Worm (Caenorhabditis elegans) whole organism, L1 larva: Measurements from ENCODE around the gene ham-1.

Source experiments
- C04F5.9 ChIP-seq: sonication (generic microtip); optimal IDR thresholded peaks from 2 replicates; lab custom pipeline; 2016; ENCODE audit warnings: missing genetic modification characterization, missing compliant biosample characterization
- C16A3.4 ChIP-seq: fragments of 150-350 bp; optimal IDR thresholded peaks from 2 replicates; lab custom pipeline; 2014; ENCODE audit warnings: missing biosample characterization, missing genetic modification characterization
- C34B4.2 ChIP-seq: sonication (generic microtip); optimal IDR thresholded peaks from 2 replicates; lab custom pipeline; 2017; ENCODE audit warnings: mild to moderate bottlenecking, missing genetic modification characterization, missing compliant biosample characterization
- F16B12.6 ChIP-seq: fragments of 150-350 bp; optimal IDR thresholded peaks from 2 replicates; lab custom pipeline; 2014; ENCODE audit warnings: missing biosample characterization, missing genetic modification characterization
- aha-1 ChIP-seq: fragments of 150-350 bp; optimal IDR thresholded peaks from 2 replicates; lab custom pipeline; 2014; ENCODE audit warnings: missing biosample characterization, missing genetic modification characterization
- alr-1 ChIP-seq: fragments of 200-800 bp; sonication (Bioruptor generic); optimal IDR thresholded peaks from 2 replicates; lab custom pipeline; 2018; ENCODE audit warnings: borderline replicate concordance, mild to moderate bottlenecking, missing genetic modification characterization, missing compliant biosample characterization
- aly-2 ChIP-seq: fragments of 150-350 bp; optimal IDR thresholded peaks from 2 replicates; lab custom pipeline; 2014; ENCODE audit warnings: missing biosample characterization, missing genetic modification characterization
- ceh-63 ChIP-seq: fragments of 200-800 bp; sonication (Bioruptor generic); optimal IDR thresholded peaks from 2 replicates; lab custom pipeline; 2018; ENCODE audit warnings: mild to moderate bottlenecking, missing genetic modification characterization, missing compliant biosample characterization
- ceh-82 ChIP-seq, 3 experiments: fragments of 150-350 bp in 1 of 3; sonication (generic microtip) in 2 of 3; optimal IDR thresholded peaks; 2 replicates each; lab custom pipeline; 2014 to 2017; ENCODE audit warnings: missing biosample characterization in 3 of 3, missing genetic modification characterization in 3 of 3
- ceh-88 ChIP-seq: fragments of 200-800 bp; sonication (Bioruptor generic); IDR thresholded peaks from 2 replicates; pipeline ENCODE4 v1.3.6; 2022; ENCODE audit warnings: missing genetic modification characterization, missing compliant biosample characterization
- ces-1 ChIP-seq: fragments of 150-350 bp; optimal IDR thresholded peaks from 2 replicates; lab custom pipeline; 2014; ENCODE audit warnings: missing biosample characterization, missing genetic modification reagents, missing genetic modification characterization
- efl-1 ChIP-seq, 4 experiments: fragments of 150-350 bp; optimal IDR thresholded peaks in 3 of 4; peaks in 1 of 4; 1 replicate in 1 of 4; 2 replicates in 3 of 4; lab custom pipeline; 2014; ENCODE audit warnings: missing biosample characterization in 2 of 4, missing genetic modification characterization in 2 of 4, missing genetic modification reagents in 2 of 4
- efl-3 ChIP-seq: fragments of 200-800 bp; sonication (Bioruptor generic); optimal IDR thresholded peaks from 2 replicates; lab custom pipeline; 2018; ENCODE audit warnings: mild to moderate bottlenecking, missing genetic modification characterization, missing compliant biosample characterization
- egl-13 ChIP-seq: sonication (generic microtip); optimal IDR thresholded peaks from 2 replicates; lab custom pipeline; 2016; ENCODE audit warnings: missing genotype, missing genetic modification reagents, missing genetic modification characterization, missing compliant biosample characterization
- egl-27 ChIP-seq, 2 experiments: fragments of 150-350 bp in 1 of 2; sonication (generic microtip); optimal IDR thresholded peaks; 3 replicates each; lab custom pipeline; 2017 to 2018; ENCODE audit warnings: missing biosample characterization in 2 of 2, missing genetic modification characterization in 2 of 2, missing genetic modification reagents in 2 of 2
- elt-2 ChIP-seq: sonication (generic microtip); optimal IDR thresholded peaks from 2 replicates; lab custom pipeline; 2016; ENCODE audit warnings: missing genetic modification characterization, mild to moderate bottlenecking, inconsistent platforms, missing compliant biosample characterization, missing genetic modification reagents
- ets-5 ChIP-seq: fragments of 200-800 bp; sonication (Bioruptor generic); IDR thresholded peaks from 2 replicates; pipeline ENCODE4 v1.3.6; 2022; ENCODE audit warnings: missing genetic modification characterization, missing compliant biosample characterization
- fkh-8 ChIP-seq: sonication (generic microtip); optimal IDR thresholded peaks from 2 replicates; lab custom pipeline; 2016; ENCODE audit warnings: mild to moderate bottlenecking, missing genetic modification characterization, missing compliant biosample characterization
- hlh-17 ChIP-seq: fragments of 200-800 bp; sonication (Bioruptor generic); optimal IDR thresholded peaks from 2 replicates; lab custom pipeline; 2018; ENCODE audit warnings: missing genetic modification characterization, mild to moderate bottlenecking, missing compliant biosample characterization, moderate library complexity, borderline replicate concordance
- hlh-4 ChIP-seq: sonication (generic microtip); optimal IDR thresholded peaks from 2 replicates; lab custom pipeline; 2016; ENCODE audit warnings: mild to moderate bottlenecking, missing genetic modification characterization, missing compliant biosample characterization
- hpl-2 ChIP-seq: fragments of 150-350 bp; optimal IDR thresholded peaks from 2 replicates; lab custom pipeline; 2014; ENCODE audit warnings: missing biosample characterization, missing genetic modification reagents, missing genetic modification characterization
- lin-13 ChIP-seq: fragments of 150-350 bp; optimal IDR thresholded peaks from 2 replicates; lab custom pipeline; 2014; ENCODE audit warnings: missing biosample characterization, missing genetic modification reagents, missing genetic modification characterization
- lin-39 ChIP-seq: fragments of 150-350 bp; optimal IDR thresholded peaks from 2 replicates; lab custom pipeline; 2014; ENCODE audit warnings: missing biosample characterization, missing genetic modification reagents, missing genetic modification characterization
- lsy-2 ChIP-seq, 2 experiments: fragments of 150-350 bp; optimal IDR thresholded peaks; 2 replicates each; lab custom pipeline; 2014; ENCODE audit warnings: missing biosample characterization in 2 of 2, missing genetic modification characterization in 2 of 2
- mab-9 ChIP-seq: fragments of 200-800 bp; sonication (Bioruptor generic); IDR thresholded peaks from 2 replicates; pipeline ENCODE4 v1.3.6; 2022; ENCODE audit warnings: missing genetic modification reagents, missing genetic modification characterization, missing compliant biosample characterization
- mef-2 ChIP-seq: fragments of 150-350 bp; optimal IDR thresholded peaks from 2 replicates; lab custom pipeline; 2014; ENCODE audit warnings: missing biosample characterization, missing genetic modification characterization
- mep-1 ChIP-seq: fragments of 150-350 bp; optimal IDR thresholded peaks from 2 replicates; lab custom pipeline; 2014; ENCODE audit warnings: missing biosample characterization, missing genetic modification characterization
- nhr-11 ChIP-seq: fragments of 150-350 bp; optimal IDR thresholded peaks from 2 replicates; lab custom pipeline; 2014; ENCODE audit warnings: missing biosample characterization, missing genetic modification characterization
- nhr-12 ChIP-seq: sonication (generic microtip); optimal IDR thresholded peaks from 2 replicates; lab custom pipeline; 2017; ENCODE audit warnings: missing biosample characterization, missing genetic modification characterization
- nhr-237 ChIP-seq: fragments of 150-350 bp; optimal IDR thresholded peaks from 2 replicates; lab custom pipeline; 2014; ENCODE audit warnings: missing biosample characterization, missing genetic modification characterization
- nhr-28 ChIP-seq: fragments of 150-350 bp; optimal IDR thresholded peaks from 2 replicates; lab custom pipeline; 2014; ENCODE audit warnings: missing biosample characterization, missing genetic modification characterization
- nhr-47 ChIP-seq: sonication (generic microtip); optimal IDR thresholded peaks from 2 replicates; lab custom pipeline; 2016; ENCODE audit warnings: mild to moderate bottlenecking, missing genetic modification characterization, moderate library complexity, missing compliant biosample characterization
- nhr-71 ChIP-seq: sonication (generic microtip); optimal IDR thresholded peaks from 2 replicates; lab custom pipeline; 2016; ENCODE audit warnings: mild to moderate bottlenecking, missing genetic modification characterization, moderate library complexity, missing compliant biosample characterization
- nhr-76 ChIP-seq: sonication (generic microtip); optimal IDR thresholded peaks from 2 replicates; lab custom pipeline; 2017; ENCODE audit warnings: missing biosample characterization, missing genetic modification characterization
- nhr-77 ChIP-seq: fragments of 150-350 bp; optimal IDR thresholded peaks from 2 replicates; lab custom pipeline; 2014; ENCODE audit warnings: missing biosample characterization, missing genetic modification characterization
- nhr-84 ChIP-seq: sonication (generic microtip); optimal IDR thresholded peaks from 2 replicates; lab custom pipeline; 2017; ENCODE audit warnings: missing biosample characterization, missing genetic modification characterization
- nhr-85 ChIP-seq: sonication (generic microtip); peaks from one replicate; lab custom pipeline; 2016; ENCODE audit warnings: missing genetic modification characterization, inconsistent platforms, missing compliant biosample characterization
- pax-3 ChIP-seq: fragments of 200-800 bp; sonication (Bioruptor generic); optimal IDR thresholded peaks from 2 replicates; lab custom pipeline; 2018; ENCODE audit warnings: mild to moderate bottlenecking, missing genetic modification characterization, moderate library complexity, missing compliant biosample characterization
- pqm-1 ChIP-seq: sonication (generic microtip); optimal IDR thresholded peaks from 3 replicates; lab custom pipeline; 2017; ENCODE audit warnings: missing biosample characterization, missing genetic modification characterization
- rnt-1 ChIP-seq: sonication (generic microtip); optimal IDR thresholded peaks from 2 replicates; lab custom pipeline; 2016; ENCODE audit warnings: mild to moderate bottlenecking, missing genetic modification characterization, moderate library complexity, missing compliant biosample characterization
- skn-1 ChIP-seq: fragments of 150-350 bp; optimal IDR thresholded peaks from 2 replicates; lab custom pipeline; 2014; ENCODE audit warnings: missing biosample characterization, missing genetic modification characterization
- snpc-4 ChIP-seq: fragments of 150-350 bp; optimal IDR thresholded peaks from 2 replicates; lab custom pipeline; 2014; ENCODE audit warnings: missing biosample characterization, missing genetic modification characterization
- snu-23 ChIP-seq: sonication (generic microtip); optimal IDR thresholded peaks from 2 replicates; lab custom pipeline; 2016; ENCODE audit warnings: missing genetic modification characterization, missing compliant biosample characterization
- sptf-1 ChIP-seq: fragments of 150-350 bp; optimal IDR thresholded peaks from 2 replicates; lab custom pipeline; 2014; ENCODE audit warnings: missing biosample characterization, missing genetic modification characterization
- swsn-7 ChIP-seq: sonication (generic microtip); optimal IDR thresholded peaks from 2 replicates; lab custom pipeline; 2016; ENCODE audit warnings: missing genetic modification characterization, missing compliant biosample characterization
- tbx-2 ChIP-seq: sonication (generic microtip); optimal IDR thresholded peaks from 2 replicates; lab custom pipeline; 2016; ENCODE audit warnings: missing genetic modification characterization, missing compliant biosample characterization
- tlp-1 ChIP-seq: fragments of 150-350 bp; optimal IDR thresholded peaks from 2 replicates; lab custom pipeline; 2014; ENCODE audit warnings: missing biosample characterization, missing genetic modification characterization
- unc-130 ChIP-seq: fragments of 150-350 bp; optimal IDR thresholded peaks from 2 replicates; lab custom pipeline; 2017; ENCODE audit warnings: missing biosample characterization, missing genetic modification characterization, inconsistent platforms
- unc-30 ChIP-seq: sonication (generic microtip); optimal IDR thresholded peaks from 2 replicates; lab custom pipeline; 2017; ENCODE audit warnings: missing biosample characterization, missing genetic modification characterization
- unc-98 ChIP-seq: fragments of 200-800 bp; sonication (Bioruptor generic); IDR thresholded peaks from 2 replicates; pipeline ENCODE4 v1.3.6; 2022; ENCODE audit warnings: missing genetic modification characterization, missing compliant biosample characterization
- zag-1 ChIP-seq: fragments of 150-350 bp; optimal IDR thresholded peaks from 2 replicates; lab custom pipeline; 2014; ENCODE audit warnings: missing biosample characterization, missing genetic modification characterization
- zip-4 ChIP-seq: fragments of 200-800 bp; sonication (Bioruptor generic); optimal IDR thresholded peaks from 2 replicates; lab custom pipeline; 2018; ENCODE audit warnings: mild to moderate bottlenecking, missing genetic modification characterization, moderate library complexity, missing compliant biosample characterization
- ztf-11 ChIP-seq, 2 experiments: sonication (generic microtip); optimal IDR thresholded peaks; 2 replicates each; lab custom pipeline; 2016 to 2017; ENCODE audit warnings: missing genetic modification characterization in 2 of 2, missing biosample characterization in 1 of 2, missing compliant biosample characterization in 1 of 2
- ztf-4 ChIP-seq: fragments of 150-350 bp; optimal IDR thresholded peaks from 2 replicates; lab custom pipeline; 2014; ENCODE audit warnings: missing biosample characterization, missing genetic modification characterization

The ham-1 gene

DNA sequence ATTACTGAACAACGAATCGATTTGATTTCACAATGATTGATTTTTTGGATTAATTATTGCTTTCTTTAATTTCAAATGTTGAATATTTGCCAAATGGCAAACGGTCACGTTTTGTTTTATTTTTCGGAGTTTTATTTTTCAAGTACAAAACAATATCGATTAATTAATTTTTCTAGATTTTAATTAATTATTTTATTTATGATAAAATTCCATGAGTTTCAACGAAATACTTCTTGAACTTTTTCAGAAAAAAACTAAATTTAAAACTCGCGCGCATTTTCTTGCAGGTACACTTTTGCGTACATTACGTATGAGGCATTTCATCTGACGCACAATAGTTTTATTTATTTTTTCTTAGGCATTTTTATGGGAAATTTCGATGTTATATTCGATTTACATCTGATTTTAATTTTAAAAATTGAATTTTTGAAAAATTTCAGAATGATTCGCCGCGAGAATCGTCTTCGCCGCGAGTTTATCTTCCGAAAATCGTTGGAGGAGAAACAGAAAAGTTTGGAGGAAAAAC lies 17.0 kb downstream of the ham-1 start, which contains the start of the genes ZK795.2 and ZK795.3:
TSS of gene ZK795.2 (minus strand) at position 51 of the 526 bp plus-strand sequence.
TSS of gene ZK795.3 (plus strand) at position 441 of the 526 bp plus-strand sequence.
- peak; percentile 87 for TF ChIP-seq mep-1
- no peak for TF ChIP-seq unc-98 (GFP tag; lab: Robert Waterston, UW)
- TF ChIP-seq nhr-84: no peak
- peak; percentile 15 for TF ChIP-seq unc-130 (tag; lab: Kevin White, UChicago)
- TF ChIP-seq skn-1 (tag; lab: Kevin White, UChicago): peak; percentile 78
- TF ChIP-seq nhr-28 (tag; lab: Kevin White, UChicago): no peak
- peak; percentile 10 for TF ChIP-seq egl-13
- TF ChIP-seq C34B4.2: no peak
- TF ChIP-seq F16B12.6: peak; percentile 97
- TF ChIP-seq alr-1: no peak
- peak; percentile 5 for TF ChIP-seq nhr-11 (tag; lab: Kevin White, UChicago)
- no peak for TF ChIP-seq pqm-1 (tag; lab: Kevin White, UChicago)
- TF ChIP-seq ets-5 (GFP tag; lab: Robert Waterston, UW): no peak
- no peak for TF ChIP-seq ztf-4 (tag; lab: Kevin White, UChicago)
- TF ChIP-seq nhr-85 (tag; lab: Kevin White, UChicago): peak; percentile 84
- no peak for TF ChIP-seq hpl-2
- no peak for TF ChIP-seq ztf-11 (tag; optimal IDR thresholded peaks at IDR 0.05; lab: Kevin White, UChicago)
- no peak for TF ChIP-seq mab-9 (GFP tag; lab: Robert Waterston, UW)
- TF ChIP-seq snpc-4 (tag; lab: Kevin White, UChicago): peak; percentile 30
- no peak for TF ChIP-seq elt-2 (tag; lab: Kevin White, UChicago)
- TF ChIP-seq efl-3 (GFP tag; lab: Kevin White, UChicago): no peak
- no peak for TF ChIP-seq egl-27 (tag; optimal IDR thresholded peaks at IDR 0.05; lab: Kevin White, UChicago)
- TF ChIP-seq tbx-2 (tag; lab: Kevin White, UChicago): peak; percentile 62
- TF ChIP-seq ceh-88: no peak
- TF ChIP-seq sptf-1 (tag; lab: Kevin White, UChicago): no peak
- no peak for TF ChIP-seq mef-2 (tag; lab: Kevin White, UChicago)
- TF ChIP-seq C16A3.4 (tag; lab: Kevin White, UChicago): peak; percentile 58
- TF ChIP-seq fkh-8: no peak
- TF ChIP-seq lin-39: peak; percentile 78
- peak; percentile 18 for TF ChIP-seq nhr-77 (tag; lab: Kevin White, UChicago)
- no peak for TF ChIP-seq C04F5.9 (tag; lab: Kevin White, UChicago)
- TF ChIP-seq pax-3 (tag; lab: Kevin White, UChicago): no peak
- peak; percentile 78 for TF ChIP-seq nhr-47
- peak; percentile 75 for TF ChIP-seq snu-23 (GFP tag; lab: Kevin White, UChicago)
- no peak for TF ChIP-seq tlp-1 (tag; lab: Kevin White, UChicago)
- no peak for TF ChIP-seq hlh-4 (tag; lab: Kevin White, UChicago)
- peak; percentile 86 to 87 for TF ChIP-seq lsy-2 (tag; optimal IDR thresholded peaks at IDR 0.05; lab: Kevin White, UChicago)
- no peak for TF ChIP-seq ces-1
- peak; percentile 55 for TF ChIP-seq aly-2
- no peak for TF ChIP-seq ceh-63 (GFP tag; lab: Kevin White, UChicago)
- no peak for TF ChIP-seq hlh-17
- peak; percentile 64 to 74 (median 74) for TF ChIP-seq ceh-82 (tag; optimal IDR thresholded peaks at IDR 0.05; lab: Kevin White, UChicago)
- peak; percentile 98 to 100 for TF ChIP-seq efl-1 (optimal IDR thresholded peaks at IDR 0.05; lab: Kevin White, UChicago)
- TF ChIP-seq efl-1 (GFP tag; optimal IDR thresholded peaks at IDR 0.05 in 1 of 2; lab: Kevin White, UChicago): peak; percentile 99 to 100
- no peak for TF ChIP-seq zip-4 (GFP tag; lab: Kevin White, UChicago)
- no peak for TF ChIP-seq nhr-76 (tag; lab: Kevin White, UChicago)
- peak; percentile 81 for TF ChIP-seq nhr-71 (tag; lab: Kevin White, UChicago)
- peak; percentile 72 for TF ChIP-seq swsn-7 (tag; lab: Kevin White, UChicago)
- TF ChIP-seq nhr-237 (tag; lab: Kevin White, UChicago): peak; percentile 5
- peak; percentile 73 for TF ChIP-seq rnt-1 (tag; lab: Kevin White, UChicago)
- TF ChIP-seq aha-1 (tag; lab: Kevin White, UChicago): no peak
- TF ChIP-seq nhr-12 (tag; lab: Kevin White, UChicago): no peak
- no peak for TF ChIP-seq unc-30 (tag; lab: Kevin White, UChicago)
- TF ChIP-seq zag-1: no peak
- peak; percentile 69 for TF ChIP-seq lin-13 (GFP tag; lab: Kevin White, UChicago)
